Fruit fly (Drosophila melanogaster): ENCODE results near the gene beg.

dm6 chr3L:17055467-17055877, 20.0 kb downstream of the beg start, which contains the start of gene CG7724:
- TF ChIP-seq psq (optimal IDR thresholded peaks at IDR 0.05) (no peak), ttk (optimal IDR thresholded peaks at IDR 0.05) (no peak), h (optimal IDR thresholded peaks at IDR 0.05) (no peak), Sin3A (optimal IDR thresholded peaks at IDR 0.05) (no peak)

All from Kc167 (cell line).